Worm (Caenorhabditis elegans): ENCODE data around the gene Y73F8A.13.
"Not testable (repeated sequence)": the region's sequence is repeated elsewhere in the genome, so short reads cannot be mapped to it uniquely, and the experiment has no call there.

The Y73F8A.13 gene

DNA sequence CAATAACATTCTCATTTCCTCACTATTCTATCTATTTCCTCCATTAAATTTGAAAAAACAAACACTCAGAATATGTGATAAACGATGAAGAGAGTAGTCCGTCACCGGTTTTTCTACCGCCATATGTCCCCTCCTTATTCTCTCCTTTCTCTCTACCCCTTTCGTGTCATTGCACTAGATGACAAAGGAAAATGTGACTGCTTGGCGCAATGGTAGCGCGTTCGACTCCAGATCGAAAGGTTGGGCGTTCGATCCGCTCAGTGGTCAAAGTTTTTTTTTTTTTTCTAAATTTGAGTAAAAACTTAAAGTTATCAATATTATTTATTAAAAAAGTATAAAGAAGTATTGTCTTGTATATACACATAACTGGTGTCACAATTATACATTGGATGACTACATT is 22.5 kb upstream of the Y73F8A.13 start (continued):
- TF ChIP-seq jun-1 (tag; optimal IDR thresholded peaks at IDR 0.05): no peak
- TF ChIP-seq F49E8.2 (tag; optimal IDR thresholded peaks at IDR 0.05; ENCODE audit: borderline replicate concordance): no peak
- no peak for TF ChIP-seq D1046.2 (GFP tag; IDR thresholded peaks at IDR 0.05)
- no peak for TF ChIP-seq nhr-77 (tag; optimal IDR thresholded peaks at IDR 0.05)
- no peak for TF ChIP-seq hif-1 (tag; optimal IDR thresholded peaks at IDR 0.05)
- TF ChIP-seq zip-2 (tag; optimal IDR thresholded peaks at IDR 0.05): no peak

DNA sequence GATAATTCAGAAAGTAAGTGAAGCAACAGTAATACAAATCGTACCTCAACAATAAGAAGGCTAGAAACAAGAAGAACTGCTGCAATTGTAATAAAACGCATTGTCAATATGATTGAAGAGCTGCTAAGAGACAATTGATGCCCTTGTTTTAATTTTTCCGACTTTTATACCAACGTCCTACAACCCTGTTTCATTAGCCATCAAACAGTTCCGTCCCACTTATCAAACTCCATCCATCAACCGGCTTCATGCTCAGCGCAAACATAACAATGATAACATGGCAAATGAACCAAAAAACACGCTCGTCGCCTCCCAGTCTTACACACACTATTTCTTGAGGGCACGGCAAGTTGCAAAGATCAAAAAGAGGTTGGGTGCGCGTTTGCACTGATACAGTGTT is 20.9 kb upstream of the Y73F8A.13 start, which contains the start of gene pqn-90:
Gene pqn-90 (minus strand): TSS at position 101 of the 400 bp plus-strand sequence.
- TF ChIP-seq lin-39 (tag; optimal IDR thresholded peaks at IDR 0.05) (no peak), aha-1 (tag) (peak; percentile 26)

DNA sequence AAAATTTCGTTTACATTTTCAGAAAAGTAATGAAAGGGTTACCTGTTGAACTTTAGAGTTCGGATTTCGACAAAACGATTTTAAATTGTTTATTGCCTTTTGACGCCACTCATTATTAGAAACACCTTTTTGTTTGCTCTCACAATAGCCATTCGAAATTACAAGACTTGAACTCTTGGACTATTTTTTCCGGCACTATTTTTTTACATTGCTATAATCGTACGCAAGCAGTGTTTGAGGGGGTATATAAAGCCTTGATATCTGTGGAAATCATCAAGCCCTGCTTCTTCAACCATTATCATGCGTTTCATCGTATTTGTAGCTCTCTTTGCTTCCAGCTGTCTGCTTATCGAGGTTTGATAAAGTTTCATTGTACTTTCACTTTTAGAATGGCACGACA is 20.4 kb upstream of the Y73F8A.13 start, which contains the start of gene pqn-91:
Gene pqn-91 (plus strand): TSS at position 301 of the 400 bp plus-strand sequence.
- TF ChIP-seq mdl-1 (tag; optimal IDR thresholded peaks at IDR 0.05) (no peak), aha-1 (tag) (peak; percentile 33)

DNA sequence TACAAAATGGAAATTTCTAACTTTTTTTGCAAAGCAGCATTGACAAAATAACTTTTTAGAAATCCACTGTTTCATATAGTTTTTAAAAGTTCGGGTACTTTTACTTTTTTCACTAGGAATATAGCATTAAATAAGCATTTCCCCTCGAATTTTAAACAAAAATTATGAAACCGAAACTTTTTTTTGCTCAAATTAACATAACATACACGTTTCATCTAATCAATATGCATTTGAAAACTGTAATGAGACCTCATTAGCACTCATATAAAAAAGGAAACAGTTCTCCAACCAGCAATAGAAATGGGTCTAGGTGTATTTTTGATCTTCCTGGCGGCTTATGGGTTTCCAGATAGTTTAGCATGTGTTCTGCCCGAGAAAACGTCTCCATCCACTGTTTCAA is 18.0 kb upstream of the Y73F8A.13 start, which contains the start of gene Y73F8A.10:
Gene Y73F8A.10 (plus strand): TSS at position 301 of the 400 bp plus-strand sequence.
- TF ChIP-seq snpc-1.2 (GFP tag; IDR thresholded peaks at IDR 0.05): 0 out of 2 replicates have a peak, but pooled peaks have one; percentile 53
- TF ChIP-seq madf-5 (GFP tag; IDR thresholded peaks at IDR 0.05): no peak

DNA sequence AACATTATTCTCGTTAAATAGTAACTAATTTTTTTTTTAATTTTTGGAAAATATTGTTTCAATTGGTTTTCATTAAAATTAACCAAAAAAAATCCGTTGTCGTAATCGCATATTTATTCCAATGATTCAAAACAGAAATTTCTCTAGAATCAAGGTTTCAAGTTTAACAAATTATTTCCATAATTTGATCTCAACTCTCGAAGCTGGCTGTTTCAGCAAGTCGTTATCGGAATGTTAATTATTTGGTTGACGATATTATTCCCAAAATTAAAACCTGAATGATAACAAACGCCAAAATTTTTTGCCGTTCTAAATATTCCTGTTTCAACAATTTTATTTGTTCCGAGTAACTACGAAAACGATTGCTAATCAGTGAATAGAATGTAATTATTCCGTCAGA is 12.0 kb upstream of the Y73F8A.13 start:
- TF ChIP-seq unc-62 (GFP tag; optimal IDR thresholded peaks at IDR 0.05 in 1 of 2) (peak in 1 of 2 experiments; percentile 72), unc-62 (tag; optimal IDR thresholded peaks at IDR 0.05) (no peak), hmg-1.1 (GFP tag; IDR thresholded peaks at IDR 0.05) (no peak)

DNA sequence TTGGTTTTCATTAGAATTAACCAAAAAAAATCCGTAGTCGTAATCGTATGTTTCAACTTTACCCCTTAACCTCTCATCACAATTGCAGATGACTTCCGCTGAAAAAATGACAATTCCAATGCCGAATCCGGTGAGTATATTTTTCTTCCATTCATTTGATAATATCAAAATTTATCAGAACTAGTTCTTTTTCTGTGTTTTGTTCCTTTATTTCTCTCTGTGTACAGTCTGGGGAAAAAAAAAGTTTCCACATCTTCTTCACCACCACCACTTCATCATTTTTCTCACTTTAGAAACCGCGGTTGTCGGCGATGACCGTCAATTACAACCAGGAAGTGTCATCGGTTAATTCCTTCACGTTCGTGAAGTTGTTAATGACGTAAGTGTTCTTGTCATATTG is 9.9 kb upstream of the Y73F8A.13 start, which contains the start of gene best-21:
Gene best-21 (plus strand): TSS at position 301 of the 400 bp plus-strand sequence.
- TF ChIP-seq daf-19 (GFP tag; conservative IDR thresholded peaks at IDR 0.05) (no peak), Y48G9A.11 (GFP tag; IDR thresholded peaks at IDR 0.05) (no peak), set-16 (GFP tag; IDR thresholded peaks at IDR 0.05) (no peak), aha-1 (tag) (no peak), jun-1 (tag; optimal IDR thresholded peaks at IDR 0.05) (no peak), lin-39 (tag; optimal IDR thresholded peaks at IDR 0.05) (no peak), lin-38 (GFP tag; IDR thresholded peaks at IDR 0.05) (no peak), zfp-2 (tag; optimal IDR thresholded peaks at IDR 0.05) (no peak)

DNA sequence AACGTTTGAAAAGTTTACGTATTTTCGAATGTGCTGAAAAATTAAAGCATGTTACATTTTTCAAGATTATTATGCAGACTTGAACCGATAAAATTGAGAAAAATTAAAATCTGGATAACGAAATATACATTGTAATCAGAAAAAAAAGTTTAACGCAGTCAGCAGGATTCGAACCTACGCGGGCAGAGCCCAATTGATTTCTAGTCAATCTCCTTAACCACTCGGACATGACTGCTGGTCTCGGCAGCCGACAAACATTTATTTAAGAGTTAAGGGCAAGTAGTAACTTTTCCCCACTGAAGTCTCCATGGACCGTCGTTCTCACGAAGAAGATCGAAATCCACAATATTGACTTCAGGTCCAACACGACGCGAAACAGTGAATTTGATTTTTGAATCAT is 1.1 kb upstream of the Y73F8A.13 start:
- TF ChIP-seq snpc-1.2 (GFP tag; IDR thresholded peaks at IDR 0.05) (peak; percentile 97), lin-38 (GFP tag; IDR thresholded peaks at IDR 0.05) (peak; percentile 34)

DNA sequence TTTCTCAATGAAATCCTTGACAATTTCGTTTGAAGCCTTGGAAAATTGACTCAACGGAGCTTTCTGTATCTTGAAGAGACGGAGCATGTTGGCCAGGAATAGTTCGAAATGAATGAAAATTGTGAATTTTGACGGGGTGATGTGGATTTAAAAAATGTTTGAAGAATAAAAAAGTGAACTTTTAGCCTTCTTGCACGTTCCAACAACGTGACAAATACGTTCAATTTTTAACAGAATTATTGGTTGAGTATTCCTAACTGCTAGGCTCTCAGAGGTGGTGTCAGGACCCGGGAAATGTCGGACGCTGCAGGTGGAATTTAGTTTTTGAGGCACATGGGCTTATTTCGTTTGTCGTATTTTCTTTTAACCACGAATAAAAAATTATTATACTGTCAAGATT is 457 bp upstream of the Y73F8A.13 start, which contains the start of gene Y73F8A.12:
Gene Y73F8A.12 (minus strand): TSS at position 101 of the 400 bp plus-strand sequence.
- not testable (repeated sequence) for TF ChIP-seq hlh-11 (tag; optimal IDR thresholded peaks at IDR 0.05); ztf-11 (tag; optimal IDR thresholded peaks at IDR 0.05); ces-1 (GFP tag; optimal IDR thresholded peaks at IDR 0.05)

DNA sequence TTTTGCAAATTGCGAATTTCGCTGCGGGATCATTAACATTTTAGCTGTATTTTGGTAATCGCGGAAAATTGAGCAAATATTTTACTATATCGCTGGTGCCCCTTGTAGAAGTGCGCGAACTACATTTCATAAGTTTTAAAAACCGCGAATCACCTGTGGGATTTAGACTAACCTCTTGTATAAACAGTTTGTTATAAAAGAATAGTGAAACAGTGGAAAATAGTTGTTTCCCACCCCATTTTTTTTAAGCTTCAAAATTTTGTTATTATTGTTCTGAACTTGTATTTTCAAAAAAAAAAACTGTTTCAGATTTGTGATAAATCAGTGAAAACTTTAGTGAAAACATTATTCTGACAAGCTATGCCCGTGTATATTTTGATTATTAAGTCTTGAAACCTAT is 3.5 kb downstream of the Y73F8A.13 start:
- TF ChIP-seq snpc-1.2 (GFP tag; IDR thresholded peaks at IDR 0.05) (0 out of 2 replicates have a peak, but pooled peaks have one; percentile 31), unc-62 (GFP tag; optimal IDR thresholded peaks at IDR 0.05 in 1 of 2) (peak in 1 of 2 experiments; percentile 94), unc-62 (tag; optimal IDR thresholded peaks at IDR 0.05) (no peak), lim-7 (GFP tag; IDR thresholded peaks at IDR 0.05) (no peak)
